Worm (Caenorhabditis elegans) whole organism, L4 larva: ENCODE results near the gene B0244.16.

Experiments used
- D1046.2 ChIP-seq: fragments of 200-800 bp; sonication (Bioruptor generic); IDR thresholded peaks from 2 replicates; pipeline ENCODE4 v1.3.6; 2022; ENCODE audit warnings: missing genetic modification characterization, missing compliant biosample characterization
- F10B5.3 ChIP-seq: sonication (generic microtip); optimal IDR thresholded peaks from 2 replicates; lab custom pipeline; 2016; ENCODE audit warnings: mild to moderate bottlenecking, missing genetic modification characterization, missing compliant biosample characterization
- F26F4.8 ChIP-seq: fragments of 200-800 bp; sonication (Bioruptor generic); conservative IDR thresholded peaks from 2 replicates; pipeline ENCODE4 v1.3.6; 2022; ENCODE audit warnings: missing genetic modification characterization, missing compliant biosample characterization
- F49E8.2 ChIP-seq: sonication (generic microtip); optimal IDR thresholded peaks from 2 replicates; lab custom pipeline; 2016; ENCODE audit warnings: missing compliant biosample characterization, mild to moderate bottlenecking, missing genetic modification characterization, borderline replicate concordance
- T20F7.1 ChIP-seq: fragments of 200-800 bp; sonication (Bioruptor generic); optimal IDR thresholded peaks from 2 replicates; lab custom pipeline; 2018; ENCODE audit warnings: mild to moderate bottlenecking, missing genetic modification characterization, missing compliant biosample characterization
- T26A8.4 ChIP-seq: fragments of 200-800 bp; sonication (Bioruptor generic); IDR thresholded peaks from 2 replicates; pipeline ENCODE4 v1.3.6; 2022; ENCODE audit warnings: missing genetic modification characterization, missing compliant biosample characterization
- Y105C5A.15 ChIP-seq: fragments of 200-800 bp; sonication (Bioruptor generic); IDR thresholded peaks from 2 replicates; pipeline ENCODE4 v1.3.6; 2022; ENCODE audit warnings: missing genetic modification characterization, missing compliant biosample characterization
- Y48G9A.11 ChIP-seq: fragments of 200-800 bp; sonication (Bioruptor generic); IDR thresholded peaks from 2 replicates; pipeline ENCODE4 v1.3.6; 2022; ENCODE audit warnings: missing genetic modification reagents, missing genetic modification characterization, missing compliant biosample characterization
- ZK337.2 ChIP-seq: fragments of 200-800 bp; sonication (Bioruptor generic); IDR thresholded peaks from 2 replicates; pipeline ENCODE4 v1.3.6; 2022; ENCODE audit warnings: missing genetic modification reagents, missing genetic modification characterization, missing compliant biosample characterization
- ZK546.5 ChIP-seq, 2 experiments: sonication (generic microtip); optimal IDR thresholded peaks; 2 replicates each; lab custom pipeline; 2017; ENCODE audit warnings: missing biosample characterization in 2 of 2, missing genetic modification characterization in 2 of 2
- ceh-44 ChIP-seq: fragments of 200-800 bp; sonication (Bioruptor generic); IDR thresholded peaks from 2 replicates; pipeline ENCODE4 v1.3.6; 2022; ENCODE audit warnings: missing genetic modification reagents, missing genetic modification characterization, missing compliant biosample characterization
- ceh-82 ChIP-seq: sonication (generic microtip); optimal IDR thresholded peaks from 2 replicates; lab custom pipeline; 2017; ENCODE audit warnings: missing biosample characterization, missing genetic modification characterization
- ctbp-1 ChIP-seq: fragments of 200-800 bp; sonication (Bioruptor generic); IDR thresholded peaks from 2 replicates; pipeline ENCODE4 v1.3.6; 2022; ENCODE audit warnings: missing genetic modification reagents, missing genetic modification characterization, missing compliant biosample characterization
- daf-16 ChIP-seq, 3 experiments: sonication (generic microtip); optimal IDR thresholded peaks; 2 replicates each; lab custom pipeline; 2016 to 2017; ENCODE audit warnings: missing genetic modification characterization in 3 of 3, missing genetic modification reagents in 3 of 3, mild to moderate bottlenecking in 2 of 3, missing compliant biosample characterization in 2 of 3, missing biosample characterization in 1 of 3, moderate library complexity in 1 of 3
- daf-19 ChIP-seq: fragments of 200-800 bp; sonication (Bioruptor generic); conservative IDR thresholded peaks from 2 replicates; pipeline ENCODE4 v1.3.6; 2022; ENCODE audit warnings: missing genetic modification characterization, missing compliant biosample characterization
- daf-8 ChIP-seq: fragments of 200-800 bp; sonication (Bioruptor generic); IDR thresholded peaks from 2 replicates; pipeline ENCODE4 v1.3.6; 2022; ENCODE audit warnings: missing genetic modification characterization, missing compliant biosample characterization
- dmd-6 ChIP-seq: fragments of 200-800 bp; sonication (Bioruptor generic); IDR thresholded peaks from 2 replicates; pipeline ENCODE4 v1.3.6; 2022; ENCODE audit warnings: missing genetic modification reagents, missing genetic modification characterization, missing compliant biosample characterization
- dmd-8 ChIP-seq: fragments of 200-800 bp; sonication (Bioruptor generic); IDR thresholded peaks from 2 replicates; pipeline ENCODE4 v1.3.6; 2022; ENCODE audit warnings: missing genetic modification characterization, missing compliant biosample characterization
- dmd-9 ChIP-seq: fragments of 200-800 bp; sonication (Bioruptor generic); IDR thresholded peaks from 2 replicates; pipeline ENCODE4 v1.3.6; 2022; ENCODE audit warnings: missing genetic modification reagents, missing genetic modification characterization, missing compliant biosample characterization
- dve-1 ChIP-seq: sonication (generic microtip); optimal IDR thresholded peaks from 2 replicates; lab custom pipeline; 2017; ENCODE audit warnings: antibody characterized with exemption, mild to moderate bottlenecking, missing genetic modification characterization, missing compliant biosample characterization; ENCODE audit not compliant: insufficient read depth
- hif-1 ChIP-seq, 2 experiments: sonication (generic microtip); optimal IDR thresholded peaks; 2 replicates each; lab custom pipeline; 2016 to 2017; ENCODE audit warnings: missing compliant biosample characterization in 2 of 2, missing genetic modification characterization in 2 of 2, missing genetic modification reagents in 2 of 2, missing genotype in 2 of 2, mild to moderate bottlenecking in 1 of 2
- hlh-11 ChIP-seq: fragments of 200-800 bp; sonication (Bioruptor generic); optimal IDR thresholded peaks from 2 replicates; lab custom pipeline; 2018; ENCODE audit warnings: mild to moderate bottlenecking, missing genetic modification characterization, missing compliant biosample characterization
- hlh-30 ChIP-seq: sonication (generic microtip); optimal IDR thresholded peaks from 2 replicates; lab custom pipeline; 2017; ENCODE audit warnings: antibody characterized with exemption, mild to moderate bottlenecking, missing genetic modification characterization, missing compliant biosample characterization; ENCODE audit not compliant: insufficient read depth
- lin-1 ChIP-seq: fragments of 200-800 bp; sonication (Bioruptor generic); IDR thresholded peaks from 2 replicates; pipeline ENCODE4 v1.3.6; 2022; ENCODE audit warnings: missing genetic modification reagents, missing genetic modification characterization, missing compliant biosample characterization
- lin-13 ChIP-seq: fragments of 150-350 bp; optimal IDR thresholded peaks from 2 replicates; lab custom pipeline; 2014; ENCODE audit warnings: missing biosample characterization, missing genetic modification reagents, missing genetic modification characterization
- lin-38 ChIP-seq: fragments of 200-800 bp; sonication (Bioruptor generic); IDR thresholded peaks from 2 replicates; pipeline ENCODE4 v1.3.6; 2022; ENCODE audit warnings: missing genetic modification reagents, missing genetic modification characterization, missing compliant biosample characterization
- lin-39 ChIP-seq: fragments of 150-350 bp; optimal IDR thresholded peaks from 2 replicates; lab custom pipeline; 2014; ENCODE audit warnings: missing biosample characterization, missing genetic modification reagents, missing genetic modification characterization
- lir-3 ChIP-seq: sonication (generic microtip); optimal IDR thresholded peaks from 2 replicates; lab custom pipeline; 2016; ENCODE audit warnings: mild to moderate bottlenecking, missing genetic modification characterization, missing compliant biosample characterization
- lsy-2 ChIP-seq, 2 experiments: fragments of 150-350 bp in 1 of 2; sonication (generic microtip) in 1 of 2; optimal IDR thresholded peaks; 2 replicates each; lab custom pipeline; 2014 to 2017; ENCODE audit warnings: missing biosample characterization in 2 of 2, missing genetic modification characterization in 2 of 2
- madf-9 ChIP-seq: fragments of 200-800 bp; sonication (Bioruptor generic); conservative IDR thresholded peaks from 2 replicates; pipeline ENCODE4 v1.3.6; 2022; ENCODE audit warnings: missing genetic modification reagents, missing genetic modification characterization, missing compliant biosample characterization
- mes-2 ChIP-seq: sonication (generic microtip); optimal IDR thresholded peaks from 2 replicates; lab custom pipeline; 2016; ENCODE audit warnings: missing genotype, mild to moderate bottlenecking, missing genetic modification characterization, missing compliant biosample characterization; ENCODE audit not compliant: poor library complexity, severe bottlenecking
- mxl-2 ChIP-seq: fragments of 200-800 bp; sonication (Bioruptor generic); conservative IDR thresholded peaks from 2 replicates; pipeline ENCODE4 v1.3.6; 2022; ENCODE audit warnings: missing genetic modification reagents, missing genetic modification characterization, missing compliant biosample characterization
- mxl-3 ChIP-seq: fragments of 200-800 bp; sonication (Bioruptor generic); optimal IDR thresholded peaks from 2 replicates; lab custom pipeline; 2018; ENCODE audit warnings: mild to moderate bottlenecking, missing genetic modification characterization, missing compliant biosample characterization
- nhr-10 ChIP-seq: fragments of 150-350 bp; optimal IDR thresholded peaks from 2 replicates; lab custom pipeline; 2014; ENCODE audit warnings: missing biosample characterization, missing genetic modification characterization
- nhr-237 ChIP-seq: sonication (generic microtip); optimal IDR thresholded peaks from 2 replicates; lab custom pipeline; 2017; ENCODE audit warnings: missing biosample characterization, missing genetic modification characterization
- nhr-25 ChIP-seq: sonication (generic microtip); optimal IDR thresholded peaks from 2 replicates; lab custom pipeline; 2017; ENCODE audit warnings: missing genetic modification characterization, mild to moderate bottlenecking, missing compliant biosample characterization, antibody characterized with exemption, moderate library complexity, borderline replicate concordance; ENCODE audit not compliant: insufficient read depth
- nhr-42 ChIP-seq: fragments of 200-800 bp; sonication (Bioruptor generic); IDR thresholded peaks from 2 replicates; pipeline ENCODE4 v1.3.6; 2022; ENCODE audit warnings: missing genetic modification characterization, missing compliant biosample characterization
- nhr-48 ChIP-seq: sonication (generic microtip); optimal IDR thresholded peaks from 2 replicates; lab custom pipeline; 2016; ENCODE audit warnings: mild to moderate bottlenecking, missing genetic modification characterization, missing compliant biosample characterization
- pqm-1 ChIP-seq: sonication (generic microtip); optimal IDR thresholded peaks from 2 replicates; lab custom pipeline; 2017; ENCODE audit warnings: missing biosample characterization, missing genetic modification characterization
- rbr-2 ChIP-seq: sonication (generic microtip); optimal IDR thresholded peaks from 2 replicates; lab custom pipeline; 2016; ENCODE audit warnings: missing genotype, missing genetic modification characterization, missing compliant biosample characterization
- saeg-2 ChIP-seq: fragments of 200-800 bp; sonication (Bioruptor generic); IDR thresholded peaks from 2 replicates; pipeline ENCODE4 v1.3.6; 2022; ENCODE audit warnings: missing genetic modification reagents, missing genetic modification characterization, missing compliant biosample characterization
- set-16 ChIP-seq: fragments of 200-800 bp; sonication (Bioruptor generic); IDR thresholded peaks from 2 replicates; pipeline ENCODE4 v1.3.6; 2022; ENCODE audit warnings: missing genetic modification reagents, missing genetic modification characterization, missing compliant biosample characterization
- skn-1 ChIP-seq: fragments of 150-350 bp; optimal IDR thresholded peaks from 2 replicates; lab custom pipeline; 2014; ENCODE audit warnings: missing biosample characterization, missing genetic modification characterization
- spr-3 ChIP-seq: fragments of 200-800 bp; sonication (Bioruptor generic); optimal IDR thresholded peaks from 2 replicates; lab custom pipeline; 2018; ENCODE audit warnings: mild to moderate bottlenecking, missing genetic modification characterization, missing compliant biosample characterization
- unc-130 ChIP-seq: sonication (generic microtip); optimal IDR thresholded peaks from 2 replicates; lab custom pipeline; 2016; ENCODE audit warnings: missing genetic modification reagents, missing genetic modification characterization, missing compliant biosample characterization
- unc-39 ChIP-seq: sonication (generic microtip); optimal IDR thresholded peaks from 2 replicates; lab custom pipeline; 2017; ENCODE audit warnings: missing biosample characterization, missing genetic modification characterization
- unc-62 ChIP-seq, 3 experiments: fragments of 150-350 bp in 1 of 3; sonication (generic microtip); optimal IDR thresholded peaks in 2 of 3; peaks in 1 of 3; 1 replicate in 1 of 3; 2 replicates in 2 of 3; lab custom pipeline; 2014 to 2017; ENCODE audit warnings: missing biosample characterization in 3 of 3, missing genetic modification characterization in 3 of 3, missing genetic modification reagents in 3 of 3, missing genotype in 1 of 3
- zfp-3 ChIP-seq: fragments of 200-800 bp; sonication (Bioruptor generic); conservative IDR thresholded peaks from 2 replicates; pipeline ENCODE4 v1.3.6; 2022; ENCODE audit warnings: missing genetic modification reagents, missing genetic modification characterization, missing compliant biosample characterization
- zip-11 ChIP-seq: fragments of 200-800 bp; sonication (Bioruptor generic); IDR thresholded peaks from 2 replicates; pipeline ENCODE4 v1.3.6; 2022; ENCODE audit warnings: missing genetic modification characterization, missing compliant biosample characterization

The B0244.16 gene

DNA sequence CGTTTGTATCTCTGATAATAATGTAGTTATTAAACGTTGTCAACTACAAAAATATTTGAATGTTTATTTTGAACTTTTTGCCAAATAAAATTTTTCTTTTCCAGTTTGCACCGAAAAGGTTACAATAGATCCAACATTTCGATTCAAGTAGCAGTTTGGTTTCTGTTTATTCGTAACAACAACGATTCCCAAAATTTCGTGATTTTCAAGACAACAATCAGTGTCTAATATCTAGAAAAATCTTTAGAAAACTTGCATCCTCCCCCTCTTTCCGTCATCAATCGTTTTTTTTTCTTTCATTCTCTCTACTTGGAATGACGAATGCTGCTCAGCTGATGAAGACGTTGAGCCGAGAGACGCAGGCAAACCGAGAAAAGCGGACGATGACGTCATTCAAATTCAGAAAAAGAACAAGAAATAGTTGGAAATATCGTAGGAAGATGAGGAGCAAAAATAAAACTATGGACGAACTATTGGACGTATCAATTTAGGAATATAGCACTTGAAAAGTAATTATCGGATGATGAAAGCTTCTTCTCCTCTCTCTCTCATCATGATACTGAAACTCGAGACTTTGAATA lies 17.8 kb downstream of the B0244.16 start (continued):
- no peak for TF ChIP-seq nhr-25 (tag; lab: Kevin White, UChicago)
- peak; percentile 58 to 66 for TF ChIP-seq lsy-2 (tag; optimal IDR thresholded peaks at IDR 0.05; lab: Kevin White, UChicago)
- no peak for TF ChIP-seq T26A8.4 (GFP tag; lab: Robert Waterston, UW)
- TF ChIP-seq T20F7.1 (GFP tag; lab: Kevin White, UChicago) = no peak
- TF ChIP-seq nhr-10 (tag; lab: Kevin White, UChicago) = no peak
- TF ChIP-seq pqm-1 (tag; lab: Kevin White, UChicago) = no peak
- TF ChIP-seq lin-38 (GFP tag; lab: Robert Waterston, UW) = no peak
- TF ChIP-seq Y105C5A.15 (GFP tag; lab: Robert Waterston, UW) = no peak
- no peak for TF ChIP-seq D1046.2 (GFP tag; lab: Robert Waterston, UW)
- TF ChIP-seq zip-11 (GFP tag; lab: Robert Waterston, UW) = no peak
- TF ChIP-seq mxl-2 (GFP tag; lab: Robert Waterston, UW) = no peak
- TF ChIP-seq F26F4.8 (GFP tag; lab: Robert Waterston, UW) = no peak
- TF ChIP-seq lin-1 (GFP tag; lab: Robert Waterston, UW) = no peak
- no peak for TF ChIP-seq lin-39 (tag; lab: Kevin White, UChicago)
- peak; percentile 84 for TF ChIP-seq ctbp-1 (GFP tag; lab: Robert Waterston, UW)
- TF ChIP-seq ceh-82 (tag; lab: Kevin White, UChicago) = no peak
- peak; percentile 64 for TF ChIP-seq hlh-11 (tag; lab: Kevin White, UChicago)
- TF ChIP-seq F49E8.2 = no peak
- TF ChIP-seq Y48G9A.11 (GFP tag; lab: Robert Waterston, UW) = no peak
- TF ChIP-seq unc-130 (GFP tag; lab: Kevin White, UChicago) = no peak
- peak in 1 of 2 experiments; percentile 99 for TF ChIP-seq unc-62 (GFP tag; optimal IDR thresholded peaks at IDR 0.05 in 1 of 2; lab: Kevin White, UChicago)
- no peak for TF ChIP-seq unc-62 (tag; optimal IDR thresholded peaks at IDR 0.05; lab: Kevin White, UChicago)
- 0 out of 2 replicates have a peak, but pooled peaks have one; percentile 31 for TF ChIP-seq saeg-2 (GFP tag; lab: Robert Waterston, UW)
- no peak for TF ChIP-seq skn-1 (tag; lab: Kevin White, UChicago)
- no peak for TF ChIP-seq set-16 (GFP tag; lab: Robert Waterston, UW)
- no peak for TF ChIP-seq daf-8 (GFP tag; lab: Robert Waterston, UW)
- no peak for TF ChIP-seq nhr-48 (tag; lab: Kevin White, UChicago)
- TF ChIP-seq F10B5.3 (tag; lab: Kevin White, UChicago) = no peak
- peak; percentile 61 for TF ChIP-seq rbr-2 (tag; lab: Kevin White, UChicago)
- TF ChIP-seq dmd-6 = peak; percentile 50
- 0 out of 2 replicates have a peak, but pooled peaks have one; percentile 28 for TF ChIP-seq zfp-3
- TF ChIP-seq spr-3 = no peak
- TF ChIP-seq lir-3 (tag; lab: Kevin White, UChicago) = no peak
- no peak for TF ChIP-seq unc-39
- no peak for TF ChIP-seq nhr-42 (GFP tag; lab: Robert Waterston, UW)
- peak; percentile 20 for TF ChIP-seq mes-2 (tag; lab: Kevin White, UChicago)
- TF ChIP-seq nhr-237 (tag; lab: Kevin White, UChicago) = no peak
- TF ChIP-seq ZK546.5 (tag; optimal IDR thresholded peaks at IDR 0.05; lab: Kevin White, UChicago) = no peak
- no peak for TF ChIP-seq dve-1 (tag; lab: Kevin White, UChicago)
- peak; percentile 63 for TF ChIP-seq hlh-30 (tag; lab: Kevin White, UChicago)
- no peak for TF ChIP-seq ZK337.2 (GFP tag; lab: Robert Waterston, UW)
- TF ChIP-seq ceh-44 = no peak
- TF ChIP-seq dmd-9 (GFP tag; lab: Robert Waterston, UW) = no peak
- TF ChIP-seq daf-19 (GFP tag; lab: Robert Waterston, UW) = no peak
- no peak for TF ChIP-seq mxl-3
- peak in 1 of 2 experiments; percentile 65 for TF ChIP-seq hif-1 (tag; optimal IDR thresholded peaks at IDR 0.05; lab: Kevin White, UChicago)
- no peak for TF ChIP-seq lin-13
- TF ChIP-seq dmd-8 (GFP tag; lab: Robert Waterston, UW) = no peak
- no peak for TF ChIP-seq madf-9
- TF ChIP-seq daf-16 (GFP tag; optimal IDR thresholded peaks at IDR 0.05; lab: Kevin White, UChicago) = no peak
- TF ChIP-seq daf-16 (tag; optimal IDR thresholded peaks at IDR 0.05; lab: Kevin White, UChicago) = no peak
